Worm (Caenorhabditis elegans) whole organism, L4/young adult: ENCODE measurements around the gene C01G10.18.

ENCODE experiments used
- dao-5 ChIP-seq: sonication (generic microtip); optimal IDR thresholded peaks from 2 replicates; lab custom pipeline; 2016; ENCODE audit warnings: missing genotype, missing genetic modification characterization, moderate library complexity, missing compliant biosample characterization
- him-1 ChIP-seq: sonication (generic microtip); optimal IDR thresholded peaks from 2 replicates; lab custom pipeline; 2016; ENCODE audit warnings: missing genotype, missing genetic modification reagents, missing genetic modification characterization, missing compliant biosample characterization

- TF ChIP-seq him-1 (no peak), dao-5 (tag; lab: Kevin White, UChicago) (no peak)
These were observed 24.5 kb downstream of the C01G10.18 start, which contains the start of gene rap-2 for ce11 chrV:15063987-15064386.
